Worm (Caenorhabditis elegans): ENCODE results near the gene H03G16.7.

H03G16.7 gene

DNA sequence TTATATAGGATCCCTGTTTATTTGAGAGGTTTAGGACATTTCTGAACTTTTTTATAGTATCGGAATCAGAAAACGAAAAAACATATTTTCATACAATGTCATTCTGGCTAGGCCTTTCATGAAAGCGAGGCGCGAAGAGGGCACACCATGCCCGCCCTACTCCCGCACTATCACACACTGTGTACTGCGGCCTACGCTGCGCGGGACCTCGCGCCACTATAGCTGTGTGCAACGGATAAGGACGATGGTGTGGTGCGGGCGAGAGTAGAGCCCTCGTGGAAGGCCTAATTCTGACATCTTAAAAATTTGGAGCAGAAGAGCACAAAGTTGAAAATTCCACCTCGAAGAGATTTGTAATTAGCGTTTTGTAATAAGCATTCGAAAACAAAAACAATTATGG is 44.9 kb downstream of the H03G16.7 start:
- TF ChIP-seq tbx-11 (GFP tag; IDR thresholded peaks at IDR 0.05) (no peak), F13C5.2 (tag; optimal IDR thresholded peaks at IDR 0.05) (no peak), ets-7 (tag; optimal IDR thresholded peaks at IDR 0.05) (no peak), B0310.2 (tag; optimal IDR thresholded peaks at IDR 0.05) (no peak), tbx-37 (GFP tag; conservative IDR thresholded peaks at IDR 0.05) (no peak), ceh-13 (GFP tag; optimal IDR thresholded peaks at IDR 0.05) (no peak), hmg-4 (GFP tag; optimal IDR thresholded peaks at IDR 0.05) (no peak), ceh-36 (tag; optimal IDR thresholded peaks at IDR 0.05) (no peak), flt-1 (GFP tag; IDR thresholded peaks at IDR 0.05) (no peak), hnd-1 (tag; optimal IDR thresholded peaks at IDR 0.05) (no peak)

- TF ChIP-seq scrt-1 (GFP tag; IDR thresholded peaks at IDR 0.05) (no peak), pes-1 (GFP tag; IDR thresholded peaks at IDR 0.05) (no peak)
Measured at ce11 chrX:15008697-15009096, 47.1 kb downstream of the H03G16.7 start.

DNA sequence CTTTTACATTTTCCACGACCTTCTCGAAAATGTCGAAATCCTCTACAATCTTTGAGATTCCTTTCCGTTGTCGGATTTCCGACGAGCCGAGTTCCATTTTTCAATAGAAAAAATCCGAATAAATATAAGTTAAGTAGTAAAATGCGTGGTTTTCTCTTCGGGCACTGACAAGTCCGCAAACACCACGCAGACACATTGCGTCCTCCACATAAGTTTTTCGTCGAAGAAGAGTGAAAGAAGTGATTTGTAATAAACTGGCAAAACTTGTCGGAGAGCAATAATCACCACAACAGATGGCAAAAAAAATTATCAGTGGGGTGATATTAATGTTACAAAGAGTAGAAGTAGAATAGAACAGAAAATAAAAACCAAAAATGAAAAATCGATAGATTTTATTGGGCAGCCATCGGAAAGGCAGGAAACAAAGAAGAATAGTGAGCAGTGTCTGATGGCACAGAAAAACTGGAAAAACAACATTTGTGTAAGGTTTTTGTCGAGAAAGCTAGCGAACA is 48.9 kb downstream of the H03G16.7 start, which contains the start of gene ergi-2:
ergi-2 (minus strand) TSS at position 462 of the 512 bp plus-strand sequence.
- TF ChIP-seq tra-4 (tag; optimal IDR thresholded peaks at IDR 0.05) (no peak), tbx-11 (GFP tag; IDR thresholded peaks at IDR 0.05) (no peak), hmg-4 (GFP tag; optimal IDR thresholded peaks at IDR 0.05) (no peak), sea-1 (GFP tag; conservative IDR thresholded peaks at IDR 0.05) (no peak), pes-1 (GFP tag; IDR thresholded peaks at IDR 0.05) (no peak), tbx-37 (GFP tag; conservative IDR thresholded peaks at IDR 0.05) (no peak), ceh-13 (GFP tag; optimal IDR thresholded peaks at IDR 0.05) (no peak), aly-1 (tag; optimal IDR thresholded peaks at IDR 0.05) (no peak), B0310.2 (tag; optimal IDR thresholded peaks at IDR 0.05) (no peak), F13C5.2 (tag; optimal IDR thresholded peaks at IDR 0.05) (no peak), scrt-1 (GFP tag; IDR thresholded peaks at IDR 0.05) (no peak), flt-1 (GFP tag; IDR thresholded peaks at IDR 0.05) (no peak), ceh-36 (tag; optimal IDR thresholded peaks at IDR 0.05) (no peak), hnd-1 (tag; optimal IDR thresholded peaks at IDR 0.05) (no peak), hmbx-1 (tag; optimal IDR thresholded peaks at IDR 0.05) (no peak), ets-7 (tag; optimal IDR thresholded peaks at IDR 0.05) (no peak), ama-1 (optimal IDR thresholded peaks at IDR 0.05) (no peak)
